Worm (Caenorhabditis elegans) whole organism, L3 larva: ENCODE results near the gene arrd-19.

Experiments used
- R02D3.7 ChIP-seq: fragments of 150-350 bp; optimal IDR thresholded peaks from 2 replicates; lab custom pipeline; 2014; ENCODE audit warnings: missing biosample characterization, missing genetic modification characterization
- ceh-82 ChIP-seq: fragments of 150-350 bp; optimal IDR thresholded peaks from 2 replicates; lab custom pipeline; 2014; ENCODE audit warnings: missing biosample characterization, missing genetic modification characterization
- elt-2 ChIP-seq: sonication (generic microtip); optimal IDR thresholded peaks from 2 replicates; lab custom pipeline; 2016; ENCODE audit warnings: missing genetic modification reagents, mild to moderate bottlenecking, missing genetic modification characterization, missing compliant biosample characterization
- eor-1 ChIP-seq, 2 experiments: fragments of 150-350 bp; optimal IDR thresholded peaks; 2 replicates each; lab custom pipeline; 2014 to 2018; ENCODE audit warnings: missing biosample characterization in 2 of 2, missing genetic modification characterization in 2 of 2
- nhr-12 ChIP-seq: fragments of 150-350 bp; optimal IDR thresholded peaks from 2 replicates; lab custom pipeline; 2014; ENCODE audit warnings: missing biosample characterization, missing genetic modification characterization
- snpc-4 ChIP-seq: fragments of 150-350 bp; optimal IDR thresholded peaks from 2 replicates; lab custom pipeline; 2014; ENCODE audit warnings: missing biosample characterization, missing genetic modification characterization

ce11 chrV:3299437-3299836, 15.9 kb downstream of the arrd-19 start:
- TF ChIP-seq nhr-12 (no peak), eor-1 (tag; optimal IDR thresholded peaks at IDR 0.05; lab: Kevin White, UChicago) (no peak), snpc-4 (tag; lab: Kevin White, UChicago) (no peak), R02D3.7 (tag; lab: Kevin White, UChicago) (no peak), ceh-82 (tag; lab: Kevin White, UChicago) (no peak), elt-2 (tag; lab: Kevin White, UChicago) (no peak)
